Worm (Caenorhabditis elegans) whole organism, young adult: ENCODE results near the gene F35F10.6.

Source experiments
- B0035.1 ChIP-seq: sonication (generic microtip); optimal IDR thresholded peaks from 2 replicates; lab custom pipeline; 2016; ENCODE audit warnings: missing genetic modification characterization, mild to moderate bottlenecking, missing compliant biosample characterization, missing genotype, missing genetic modification reagents
- B0261.1 ChIP-seq: sonication (generic microtip); optimal IDR thresholded peaks from 2 replicates; lab custom pipeline; 2016; ENCODE audit warnings: mild to moderate bottlenecking, missing genetic modification characterization, moderate library complexity, missing compliant biosample characterization
- F23B12.7 ChIP-seq: sonication (generic microtip); optimal IDR thresholded peaks from 2 replicates; lab custom pipeline; 2017; ENCODE audit warnings: missing genetic modification characterization, mild to moderate bottlenecking, missing compliant biosample characterization, antibody characterized with exemption, moderate library complexity; ENCODE audit not compliant: insufficient read depth
- F55B11.4 ChIP-seq: sonication (generic microtip); optimal IDR thresholded peaks from 2 replicates; lab custom pipeline; 2016; ENCODE audit warnings: missing compliant biosample characterization, missing genetic modification characterization, borderline replicate concordance; ENCODE audit not compliant: insufficient read depth
- T26A5.8 ChIP-seq: sonication (generic microtip); optimal IDR thresholded peaks from 2 replicates; lab custom pipeline; 2016; ENCODE audit warnings: missing genetic modification characterization, missing compliant biosample characterization
- Y79H2A.3 ChIP-seq: fragments of 200-800 bp; sonication (Bioruptor generic); conservative IDR thresholded peaks from 2 replicates; pipeline ENCODE4 v1.3.6; 2022; ENCODE audit warnings: missing genetic modification reagents, missing genetic modification characterization, missing compliant biosample characterization
- akir-1 ChIP-seq: fragments of 200-800 bp; sonication (Bioruptor generic); optimal IDR thresholded peaks from 2 replicates; lab custom pipeline; 2018; ENCODE audit warnings: mild to moderate bottlenecking, missing genetic modification characterization, moderate library complexity, missing compliant biosample characterization
- athp-1 ChIP-seq: sonication (generic microtip); optimal IDR thresholded peaks from 2 replicates; lab custom pipeline; 2017; ENCODE audit warnings: mild to moderate bottlenecking, missing genetic modification characterization, missing compliant biosample characterization
- attf-5 ChIP-seq: fragments of 200-800 bp; sonication (Bioruptor generic); optimal IDR thresholded peaks from 2 replicates; lab custom pipeline; 2018; ENCODE audit warnings: mild to moderate bottlenecking, missing genetic modification characterization, missing compliant biosample characterization
- bed-1 ChIP-seq: fragments of 200-800 bp; sonication (Bioruptor generic); IDR thresholded peaks from 2 replicates; pipeline ENCODE4 v1.3.6; 2022; ENCODE audit warnings: missing genetic modification reagents, missing genetic modification characterization, missing compliant biosample characterization
- ceh-27 ChIP-seq: fragments of 200-800 bp; sonication (Bioruptor generic); optimal IDR thresholded peaks from 2 replicates; lab custom pipeline; 2018; ENCODE audit warnings: mild to moderate bottlenecking, missing genetic modification characterization, moderate library complexity, missing compliant biosample characterization
- die-1 ChIP-seq: sonication (generic microtip); optimal IDR thresholded peaks from 2 replicates; lab custom pipeline; 2016; ENCODE audit warnings: missing genotype, mild to moderate bottlenecking, missing genetic modification characterization, missing compliant biosample characterization
- dpl-1 ChIP-seq: fragments of 150-350 bp; optimal IDR thresholded peaks from 2 replicates; lab custom pipeline; 2014; ENCODE audit warnings: missing biosample characterization, missing genetic modification reagents, missing genetic modification characterization
- hlh-12 ChIP-seq: sonication (generic microtip); optimal IDR thresholded peaks from 2 replicates; lab custom pipeline; 2016; ENCODE audit warnings: missing genetic modification characterization, missing compliant biosample characterization
- hmg-20 ChIP-seq: fragments of 200-800 bp; sonication (Bioruptor generic); IDR thresholded peaks from 2 replicates; pipeline ENCODE4 v1.3.6; 2022; ENCODE audit warnings: missing genetic modification reagents, missing genetic modification characterization, missing compliant biosample characterization
- hrde-1 ChIP-seq: sonication (generic microtip); optimal IDR thresholded peaks from 2 replicates; lab custom pipeline; 2016; ENCODE audit warnings: missing genetic modification characterization, mild to moderate bottlenecking, missing compliant biosample characterization, moderate library complexity, missing genotype, missing genetic modification reagents, borderline replicate concordance
- hsf-1 ChIP-seq: fragments of 200-800 bp; sonication (Bioruptor generic); IDR thresholded peaks from 2 replicates; pipeline ENCODE4 v1.3.6; 2022; ENCODE audit warnings: missing genetic modification reagents, missing genetic modification characterization, missing compliant biosample characterization
- let-526 ChIP-seq: fragments of 200-800 bp; sonication (Bioruptor generic); IDR thresholded peaks from 2 replicates; pipeline ENCODE4 v1.3.6; 2022; ENCODE audit warnings: missing genetic modification reagents, missing genetic modification characterization, missing compliant biosample characterization
- let-607 ChIP-seq, 2 experiments: fragments of 200-800 bp in 1 of 2; sonication (Bioruptor generic) in 1 of 2; sonication (generic microtip) in 1 of 2; optimal IDR thresholded peaks; 2 replicates each; lab custom pipeline; 2016 to 2018; ENCODE audit warnings: mild to moderate bottlenecking in 2 of 2, missing compliant biosample characterization in 2 of 2, missing genetic modification characterization in 2 of 2, moderate library complexity in 2 of 2, missing genotype in 1 of 2
- lsy-27 ChIP-seq: sonication (generic microtip); optimal IDR thresholded peaks from 2 replicates; lab custom pipeline; 2017; ENCODE audit warnings: missing genetic modification characterization, mild to moderate bottlenecking, missing compliant biosample characterization, antibody characterized with exemption, missing genotype, borderline replicate concordance; ENCODE audit not compliant: insufficient read depth
- madf-10 ChIP-seq: sonication (generic microtip); optimal IDR thresholded peaks from 2 replicates; lab custom pipeline; 2016; ENCODE audit warnings: mild to moderate bottlenecking, missing genetic modification characterization, missing compliant biosample characterization
- mcd-1 ChIP-seq: fragments of 200-800 bp; sonication (Bioruptor generic); IDR thresholded peaks from 2 replicates; pipeline ENCODE4 v1.3.6; 2022; ENCODE audit warnings: missing genetic modification reagents, missing genetic modification characterization, missing compliant biosample characterization
- nfya-1 ChIP-seq: sonication (generic microtip); optimal IDR thresholded peaks from 2 replicates; lab custom pipeline; 2017; ENCODE audit warnings: antibody characterized with exemption, missing compliant biosample characterization, missing genetic modification characterization, borderline replicate concordance; ENCODE audit not compliant: insufficient read depth
- nhr-120 ChIP-seq: fragments of 200-800 bp; sonication (Bioruptor generic); IDR thresholded peaks from 2 replicates; pipeline ENCODE4 v1.3.6; 2022; ENCODE audit warnings: missing genetic modification characterization, missing compliant biosample characterization
- nhr-179 ChIP-seq: sonication (generic microtip); optimal IDR thresholded peaks from 2 replicates; lab custom pipeline; 2016; ENCODE audit warnings: mild to moderate bottlenecking, missing genetic modification characterization, missing compliant biosample characterization
- nhr-27 ChIP-seq: fragments of 200-800 bp; sonication (Bioruptor generic); optimal IDR thresholded peaks from 2 replicates; lab custom pipeline; 2018; ENCODE audit warnings: mild to moderate bottlenecking, missing genetic modification characterization, moderate library complexity, missing compliant biosample characterization
- rcor-1 ChIP-seq: fragments of 200-800 bp; sonication (Bioruptor generic); IDR thresholded peaks from 2 replicates; pipeline ENCODE4 v1.3.6; 2022; ENCODE audit warnings: missing genetic modification reagents, missing genetic modification characterization, missing compliant biosample characterization
- somi-1 ChIP-seq: fragments of 200-800 bp; sonication (Bioruptor generic); optimal IDR thresholded peaks from 2 replicates; lab custom pipeline; 2018; ENCODE audit warnings: mild to moderate bottlenecking, missing genetic modification characterization, missing compliant biosample characterization
- tbx-9 ChIP-seq: sonication (generic microtip); optimal IDR thresholded peaks from 2 replicates; lab custom pipeline; 2016; ENCODE audit warnings: borderline replicate concordance, missing genetic modification characterization, inconsistent platforms, missing compliant biosample characterization
- tlf-1 ChIP-seq: fragments of 200-800 bp; sonication (Bioruptor generic); optimal IDR thresholded peaks from 2 replicates; lab custom pipeline; 2018; ENCODE audit warnings: mild to moderate bottlenecking, missing genetic modification characterization, missing compliant biosample characterization
- xnd-1 ChIP-seq: sonication (generic microtip); optimal IDR thresholded peaks from 2 replicates; lab custom pipeline; 2016; ENCODE audit warnings: missing genotype, missing genetic modification reagents, missing genetic modification characterization, missing compliant biosample characterization
- zfh-2 ChIP-seq: fragments of 200-800 bp; sonication (Bioruptor generic); conservative IDR thresholded peaks from 2 replicates; pipeline ENCODE4 v1.3.6; 2022; ENCODE audit warnings: missing genetic modification reagents, missing genetic modification characterization, missing compliant biosample characterization
- ztf-26 ChIP-seq: sonication (generic microtip); optimal IDR thresholded peaks from 2 replicates; lab custom pipeline; 2017; ENCODE audit warnings: missing genetic modification characterization, missing compliant biosample characterization
- ztf-3 ChIP-seq: fragments of 200-800 bp; sonication (Bioruptor generic); optimal IDR thresholded peaks from 2 replicates; lab custom pipeline; 2018; ENCODE audit warnings: mild to moderate bottlenecking, missing genetic modification characterization, missing compliant biosample characterization
- ztf-6 ChIP-seq: fragments of 200-800 bp; sonication (Bioruptor generic); IDR thresholded peaks from 2 replicates; pipeline ENCODE4 v1.3.6; 2022; ENCODE audit warnings: missing genetic modification reagents, missing genetic modification characterization, missing compliant biosample characterization

F35F10.6 gene

DNA sequence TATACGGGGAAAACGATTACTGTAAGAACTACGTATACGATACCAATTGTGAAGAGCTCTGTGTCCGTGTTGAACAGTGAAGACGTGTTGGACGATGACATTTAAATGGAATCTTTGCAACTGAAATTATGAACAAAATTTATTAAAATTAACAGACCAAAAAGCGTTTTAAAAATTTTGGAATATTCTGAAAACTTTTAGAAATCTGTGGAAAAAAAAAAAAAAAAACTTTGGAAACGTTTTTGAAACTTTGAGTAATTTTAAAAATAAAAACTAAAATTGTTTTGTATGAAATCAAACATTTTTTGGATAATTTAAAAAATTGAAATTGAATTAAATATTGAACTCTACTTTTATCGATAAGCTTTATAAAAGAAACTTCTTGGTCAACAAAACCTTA, 33.1 kb downstream of the F35F10.6 start, which contains the start of gene srt-63:
srt-63 (minus strand) TSS at position 101 of the 400 bp plus-strand sequence.
- no peak for TF ChIP-seq xnd-1 (tag; lab: Kevin White, UChicago)
- TF ChIP-seq nfya-1 (tag; lab: Kevin White, UChicago): no peak

DNA sequence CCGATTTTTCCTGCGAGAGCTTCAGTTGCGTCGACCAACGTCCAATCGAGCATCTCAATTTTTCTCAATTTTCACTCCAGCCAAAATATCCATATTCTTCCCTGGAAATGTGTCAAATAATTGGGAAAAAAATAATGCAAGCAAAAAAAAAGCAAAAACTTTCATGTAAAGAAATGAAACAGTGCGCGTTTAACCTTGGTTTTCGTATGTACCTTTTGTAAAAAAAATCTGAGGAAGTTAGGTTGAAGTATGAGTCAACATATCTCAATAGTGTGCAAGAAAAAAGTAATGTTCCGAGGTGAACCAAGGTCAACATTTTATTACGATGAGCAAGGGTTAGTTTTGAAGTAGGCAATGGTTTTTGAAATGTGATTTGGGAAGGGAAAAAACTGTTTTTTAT, 39.0 kb downstream of the F35F10.6 start, which contains the start of gene T28A11.13:
T28A11.13 (minus strand) TSS at position 101 of the 400 bp plus-strand sequence.
- TF ChIP-seq somi-1 (GFP tag; lab: Kevin White, UChicago) (no peak), dpl-1 (GFP tag; lab: Kevin White, UChicago) (no peak), die-1 (tag; lab: Kevin White, UChicago) (no peak), B0261.1 (no peak), hmg-20 (GFP tag; lab: Robert Waterston, UW) (no peak), B0035.1 (tag; lab: Kevin White, UChicago) (no peak), tlf-1 (GFP tag; lab: Kevin White, UChicago) (no peak), nhr-120 (GFP tag; lab: Robert Waterston, UW) (no peak), hlh-12 (tag; lab: Kevin White, UChicago) (no peak), zfh-2 (GFP tag; lab: Robert Waterston, UW) (no peak), hsf-1 (GFP tag; lab: Robert Waterston, UW) (no peak), let-526 (no peak), ztf-3 (GFP tag; lab: Kevin White, UChicago) (no peak), F55B11.4 (tag; lab: Kevin White, UChicago) (no peak), tbx-9 (no peak)

DNA sequence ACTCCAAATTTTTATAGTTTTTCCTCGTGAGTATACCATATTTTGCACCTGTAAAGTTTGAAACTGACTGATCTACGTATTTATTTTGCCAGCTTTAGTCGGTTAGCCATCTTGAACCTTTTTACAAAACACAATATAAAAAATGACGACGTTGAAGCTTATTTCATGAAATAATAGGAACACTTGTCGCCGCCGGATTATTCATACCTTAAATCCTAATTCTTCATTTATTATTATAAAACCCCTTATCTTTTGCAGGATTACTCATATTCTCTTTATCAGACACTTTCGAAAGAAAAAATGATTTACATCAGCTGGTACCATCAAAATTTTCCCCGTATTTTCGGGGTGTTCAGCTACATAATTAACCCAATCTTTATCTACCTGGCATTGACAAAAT, 41.7 kb downstream of the F35F10.6 start, which contains the start of gene srj-8:
srj-8 (plus strand) TSS at position 301 of the 400 bp plus-strand sequence.
- TF ChIP-seq T26A5.8 (tag; lab: Kevin White, UChicago) (no peak), mcd-1 (GFP tag; lab: Robert Waterston, UW) (no peak), die-1 (tag; lab: Kevin White, UChicago) (no peak), akir-1 (no peak), ztf-6 (GFP tag; lab: Robert Waterston, UW) (no peak), bed-1 (GFP tag; lab: Robert Waterston, UW) (no peak), athp-1 (no peak), Y79H2A.3 (no peak), nhr-27 (tag; lab: Kevin White, UChicago) (no peak), hrde-1 (tag; lab: Kevin White, UChicago) (no peak), nhr-120 (GFP tag; lab: Robert Waterston, UW) (no peak), madf-10 (no peak)

DNA sequence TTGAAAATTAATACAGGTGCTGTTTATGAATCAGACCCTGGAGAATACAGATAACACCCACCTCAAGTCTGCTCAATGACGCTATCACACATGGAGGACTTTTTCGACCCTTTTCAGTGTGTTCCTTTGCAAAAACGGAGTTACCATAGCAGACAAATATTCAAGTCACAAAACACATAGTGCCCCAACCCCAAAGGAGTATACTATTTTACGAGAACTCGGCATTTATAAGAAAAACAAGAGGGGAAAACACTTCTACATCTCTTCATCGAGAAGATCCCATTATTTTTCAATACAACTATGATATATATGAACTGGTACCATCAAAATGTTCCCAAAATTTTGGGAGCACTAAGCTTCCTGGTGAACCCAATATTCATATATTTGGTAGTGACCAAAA, 44.5 kb downstream of the F35F10.6 start, which contains the start of gene srj-7:
srj-7 (plus strand) TSS at position 301 of the 400 bp plus-strand sequence.
- no peak for TF ChIP-seq rcor-1 (GFP tag; lab: Robert Waterston, UW)
- no peak for TF ChIP-seq nhr-179 (tag; lab: Kevin White, UChicago)
- no peak for TF ChIP-seq lsy-27 (tag; lab: Kevin White, UChicago)
- no peak for TF ChIP-seq athp-1
- TF ChIP-seq let-607 (tag; optimal IDR thresholded peaks at IDR 0.05; lab: Kevin White, UChicago): no peak
- no peak for TF ChIP-seq tlf-1 (GFP tag; lab: Kevin White, UChicago)
- no peak for TF ChIP-seq ztf-26 (tag; lab: Kevin White, UChicago)
- no peak for TF ChIP-seq F23B12.7 (tag; lab: Kevin White, UChicago)
- no peak for TF ChIP-seq ceh-27 (GFP tag; lab: Kevin White, UChicago)
- no peak for TF ChIP-seq attf-5 (GFP tag; lab: Kevin White, UChicago)
